Fruit fly (Drosophila melanogaster) whole organism, embryonic: ENCODE results near the gene Lim1.

Experiments
- Antp ChIP-seq: fragments of 200-800 bp; sonication (Bioruptor generic); optimal IDR thresholded peaks from 3 replicates; lab custom pipeline; 2016; ENCODE audit warnings: missing biosample characterization, missing genetic modification characterization
- Asciz ChIP-seq: fragments of 200-800 bp; sonication (Bioruptor generic); optimal IDR thresholded peaks from 2 replicates; lab custom pipeline; 2017; ENCODE audit warnings: missing biosample characterization, mild to moderate bottlenecking, missing genetic modification characterization, missing genetic modification reagents
- Atf3 ChIP-seq: fragments of 200-800 bp; sonication (Bioruptor generic); optimal IDR thresholded peaks from 3 replicates; lab custom pipeline; 2016; ENCODE audit warnings: missing biosample characterization, missing genetic modification characterization
- Awh ChIP-seq: fragments of 200-800 bp; sonication (Bioruptor generic); IDR thresholded peaks from 2 replicates; pipeline ENCODE4, ENCODE4 v1.3.6; 2022; ENCODE audit warnings: missing biosample characterization, missing genetic modification characterization
- CG13775 ChIP-seq: fragments of 200-800 bp; sonication (Bioruptor generic); optimal IDR thresholded peaks from 3 replicates; lab custom pipeline; 2017; ENCODE audit warnings: missing biosample characterization, mild to moderate bottlenecking, missing genetic modification characterization
- CG16863 ChIP-seq: fragments of 200-800 bp; sonication (Bioruptor generic); optimal IDR thresholded peaks from 3 replicates; lab custom pipeline; 2016; ENCODE audit warnings: missing biosample characterization, missing genetic modification characterization
- CG17912 ChIP-seq: fragments of 200-800 bp; sonication (Bioruptor generic); optimal IDR thresholded peaks from 2 replicates; lab custom pipeline; 2018; ENCODE audit warnings: missing biosample characterization, mild to moderate bottlenecking, missing genetic modification characterization
- CG18599 ChIP-seq: fragments of 200-800 bp; sonication (Bioruptor generic); optimal IDR thresholded peaks from 3 replicates; lab custom pipeline; 2017; ENCODE audit warnings: missing biosample characterization, missing genetic modification characterization, mild to moderate bottlenecking, moderate library complexity, missing genetic modification reagents
- CG31224 ChIP-seq: fragments of 200-800 bp; sonication (Bioruptor generic); IDR thresholded peaks from 2 replicates; pipeline ENCODE4 v1.3.6; 2022; ENCODE audit warnings: missing biosample characterization, missing genetic modification characterization
- CG3281 ChIP-seq: fragments of 200-800 bp; sonication (Bioruptor generic); optimal IDR thresholded peaks from 3 replicates; lab custom pipeline; 2017; ENCODE audit warnings: missing biosample characterization, mild to moderate bottlenecking, missing genetic modification characterization
- CG42726 ChIP-seq: fragments of 200-800 bp; sonication (Bioruptor generic); IDR thresholded peaks from 2 replicates; pipeline ENCODE4 v1.3.6; 2022; ENCODE audit warnings: missing biosample characterization, missing genetic modification characterization; ENCODE audit not compliant: partially characterized antibody
- CG4360 ChIP-seq: fragments of 200-800 bp; sonication (Bioruptor generic); IDR thresholded peaks from 2 replicates; pipeline ENCODE4 v1.3.6; 2022; ENCODE audit warnings: missing biosample characterization, missing genetic modification characterization
- CG4854 ChIP-seq: fragments of 200-800 bp; sonication (Bioruptor generic); optimal IDR thresholded peaks from 2 replicates; lab custom pipeline; 2016; ENCODE audit warnings: missing biosample characterization, missing genetic modification characterization, inconsistent platforms
- Deaf1 ChIP-seq: fragments of 200-800 bp; optimal IDR thresholded peaks from 3 replicates; lab custom pipeline; 2019; ENCODE audit warnings: missing biosample characterization, mild to moderate bottlenecking, missing genetic modification characterization, moderate library complexity
- Dll ChIP-seq: fragments of 200-800 bp; sonication (Bioruptor generic); IDR thresholded peaks from 4 replicates; pipeline ENCODE4 v1.3.6; 2022; ENCODE audit warnings: missing biosample characterization, missing genetic modification characterization; ENCODE audit not compliant: partially characterized antibody
- Hey ChIP-seq: fragments of 200-800 bp; sonication (Bioruptor generic); optimal IDR thresholded peaks from 3 replicates; lab custom pipeline; 2018; ENCODE audit warnings: missing biosample characterization, mild to moderate bottlenecking, missing genetic modification characterization
- Med ChIP-seq: fragments of 200-800 bp; sonication (Bioruptor generic); peaks from one replicate; lab custom pipeline; 2016; ENCODE audit warnings: missing biosample characterization, missing genetic modification characterization, mild to moderate bottlenecking, inconsistent platforms, moderate library complexity
- NK7.1 ChIP-seq: fragments of 200-800 bp; sonication (Bioruptor generic); optimal IDR thresholded peaks from 3 replicates; lab custom pipeline; 2016; ENCODE audit warnings: missing biosample characterization, missing genetic modification characterization
- Taf1 ChIP-seq: fragments of 200-800 bp; sonication (Bioruptor generic); IDR thresholded peaks from 2 replicates; pipeline ENCODE4 v1.3.6; 2022; ENCODE audit warnings: missing biosample characterization, missing genetic modification characterization
- abd-A ChIP-seq: fragments of 200-800 bp; sonication (Bioruptor generic); optimal IDR thresholded peaks from 3 replicates; lab custom pipeline; 2019; ENCODE audit warnings: missing biosample characterization, mild to moderate bottlenecking, missing genetic modification characterization, moderate library complexity
- ato ChIP-seq: fragments of 200-800 bp; sonication (Bioruptor generic); IDR thresholded peaks from 2 replicates; pipeline ENCODE4 v1.3.6; 2022; ENCODE audit warnings: missing biosample characterization, missing genetic modification characterization; ENCODE audit not compliant: partially characterized antibody
- disco-r ChIP-seq: fragments of 200-800 bp; sonication (Bioruptor generic); optimal IDR thresholded peaks from 2 replicates; lab custom pipeline; 2016; ENCODE audit warnings: missing biosample characterization, missing genetic modification characterization
- dpn ChIP-seq, 2 experiments: fragments of 200-800 bp; sonication (Bioruptor generic); optimal IDR thresholded peaks; 3 replicates each; lab custom pipeline; 2016; ENCODE audit warnings: missing biosample characterization in 2 of 2, missing genetic modification characterization in 2 of 2
- en ChIP-seq: fragments of 200-800 bp; sonication (Bioruptor generic); optimal IDR thresholded peaks from 2 replicates; lab custom pipeline; 2016; ENCODE audit warnings: missing biosample characterization, missing genetic modification characterization
- gsb-n ChIP-seq: fragments of 200-800 bp; sonication (Bioruptor generic); optimal IDR thresholded peaks from 3 replicates; lab custom pipeline; 2018; ENCODE audit warnings: missing biosample characterization, mild to moderate bottlenecking, missing genetic modification characterization
- insv ChIP-seq, 2 experiments: fragments of 200-800 bp; sonication (Bioruptor generic); optimal IDR thresholded peaks; 3 replicates each; lab custom pipeline; 2016 to 2018; ENCODE audit warnings: missing biosample characterization in 2 of 2, missing genetic modification characterization in 2 of 2
- inv ChIP-seq: fragments of 200-800 bp; sonication (Bioruptor generic); IDR thresholded peaks from 2 replicates; pipeline ENCODE4 v1.3.6; 2022; ENCODE audit warnings: missing biosample characterization, missing genetic modification characterization; ENCODE audit not compliant: partially characterized antibody
- lab ChIP-seq: fragments of 200-800 bp; sonication (Bioruptor generic); optimal IDR thresholded peaks from 3 replicates; lab custom pipeline; 2017; ENCODE audit warnings: missing biosample characterization, missing genetic modification characterization, mild to moderate bottlenecking, moderate library complexity, missing genetic modification reagents
- lmd ChIP-seq: fragments of 200-800 bp; sonication (Bioruptor generic); IDR thresholded peaks from 2 replicates; pipeline ENCODE4 v1.3.6; 2022; ENCODE audit warnings: missing biosample characterization, missing genetic modification characterization
- lov ChIP-seq, 2 experiments: fragments of 200-800 bp in 1 of 2; fragments of >200 bp in 1 of 2; sonication (Bioruptor generic) in 1 of 2; IDR thresholded peaks in 1 of 2; optimal IDR thresholded peaks in 1 of 2; 2 replicates in 1 of 2; 3 replicates in 1 of 2; pipeline versions ENCODE4 v1.3.6 to Lab custom; 2017 to 2022; ENCODE audit warnings: missing biosample characterization in 1 of 2, missing genetic modification characterization in 1 of 2
- oc ChIP-seq: fragments of 200-800 bp; sonication (Bioruptor generic); optimal IDR thresholded peaks from 2 replicates; lab custom pipeline; 2018; ENCODE audit warnings: missing biosample characterization, mild to moderate bottlenecking, missing genetic modification characterization, moderate library complexity
- org-1 ChIP-seq: fragments of 200-800 bp; sonication (Bioruptor generic); optimal IDR thresholded peaks from 2 replicates; lab custom pipeline; 2017; ENCODE audit warnings: missing biosample characterization, missing genetic modification characterization
- pros ChIP-seq: fragments of 200-800 bp; sonication (Bioruptor generic); optimal IDR thresholded peaks from 3 replicates; lab custom pipeline; 2019; ENCODE audit warnings: missing biosample characterization, mild to moderate bottlenecking, missing genetic modification characterization, moderate library complexity
- sqz ChIP-seq: fragments of 200-800 bp; sonication (Bioruptor generic); optimal IDR thresholded peaks from 3 replicates; lab custom pipeline; 2018; ENCODE audit warnings: missing biosample characterization, mild to moderate bottlenecking, missing genetic modification characterization
- sr ChIP-seq: fragments of 200-800 bp; sonication (Bioruptor generic); IDR thresholded peaks from 3 replicates; pipeline ENCODE4 v1.3.6; 2022; ENCODE audit warnings: missing biosample characterization, missing genetic modification characterization
- stc ChIP-seq: fragments of 200-800 bp; sonication (Bioruptor generic); IDR thresholded peaks from 2 replicates; pipeline ENCODE4 v1.3.6; 2022; ENCODE audit warnings: missing biosample characterization, missing genetic modification characterization
- tll ChIP-seq, 2 experiments: fragments of 200-800 bp in 1 of 2; fragments of >200 bp in 1 of 2; sonication (Bioruptor generic) in 1 of 2; optimal IDR thresholded peaks; 2 replicates each; lab custom pipeline; 2017 to 2019; ENCODE audit warnings: missing biosample characterization in 2 of 2, missing genetic modification characterization in 2 of 2, mild to moderate bottlenecking in 1 of 2, moderate library complexity in 1 of 2
- ttk ChIP-seq: fragments of 200-800 bp; sonication (Bioruptor generic); IDR thresholded peaks from 2 replicates; pipeline ENCODE4 v2.1.2; 2022; ENCODE audit warnings: missing biosample characterization, missing genetic modification characterization
- tx ChIP-seq: fragments of 200-800 bp; sonication (Bioruptor generic); optimal IDR thresholded peaks from 2 replicates; lab custom pipeline; 2016; ENCODE audit warnings: missing biosample characterization, missing genetic modification characterization
- vvl ChIP-seq: fragments of 200-800 bp; sonication (Bioruptor generic); IDR thresholded peaks from 2 replicates; pipeline ENCODE4 v1.3.6; 2022; ENCODE audit warnings: missing biosample characterization, missing genetic modification characterization
- wor ChIP-seq: fragments of 200-800 bp; sonication (Bioruptor generic); IDR thresholded peaks from 2 replicates; pipeline ENCODE4 v1.3.6; 2022; ENCODE audit warnings: missing biosample characterization, missing genetic modification characterization

Lim1 gene

dm6 chrX:8774012-8774411 lies 31.6 kb downstream of the Lim1 start (continued):
- peak; percentile 9 for TF ChIP-seq disco-r (GFP tag; lab: Kevin White, UChicago)
- no peak for TF ChIP-seq Dll (GFP tag; lab: Robert Waterston, UW)
- TF ChIP-seq CG42726 (GFP tag; lab: Robert Waterston, UW): no peak
- TF ChIP-seq CG17912 (GFP tag; lab: Kevin White, UChicago): no peak

DNA sequence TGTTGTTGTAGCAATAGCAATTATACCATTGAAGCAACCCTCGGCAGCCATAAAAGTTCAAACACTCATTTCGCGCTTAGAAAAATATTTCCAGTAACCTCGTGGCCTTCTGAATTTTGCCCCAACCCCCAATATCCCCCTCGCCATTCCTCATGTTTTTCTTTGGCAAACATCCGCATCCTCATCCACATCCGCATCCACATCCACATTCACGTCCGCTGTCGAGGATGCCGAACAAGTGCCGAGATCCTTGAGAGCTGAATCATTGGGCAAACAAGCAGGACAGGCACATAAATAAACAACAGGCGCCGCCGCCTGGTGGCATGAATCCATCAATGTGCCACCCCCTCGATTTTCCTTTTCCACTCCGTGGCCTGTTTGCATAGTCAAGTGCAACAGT lies 34.8 kb downstream of the Lim1 start:
- TF ChIP-seq stc (no peak), CG4854 (GFP tag; lab: Kevin White, UChicago) (no peak), insv (GFP tag; optimal IDR thresholded peaks at IDR 0.05; lab: Kevin White, UChicago) (no peak), lab (peak; percentile 0), CG18599 (peak; percentile 30), Asciz (GFP tag; lab: Kevin White, UChicago) (no peak), CG4360 (GFP tag; lab: Robert Waterston, UW) (0 out of 2 replicates have a peak, but pooled peaks have one; percentile 57), Antp (GFP tag; lab: Kevin White, UChicago) (no peak), Med (GFP tag; lab: Kevin White, UChicago) (peak; percentile 59), CG13775 (GFP tag; lab: Kevin White, UChicago) (peak; percentile 70)

DNA sequence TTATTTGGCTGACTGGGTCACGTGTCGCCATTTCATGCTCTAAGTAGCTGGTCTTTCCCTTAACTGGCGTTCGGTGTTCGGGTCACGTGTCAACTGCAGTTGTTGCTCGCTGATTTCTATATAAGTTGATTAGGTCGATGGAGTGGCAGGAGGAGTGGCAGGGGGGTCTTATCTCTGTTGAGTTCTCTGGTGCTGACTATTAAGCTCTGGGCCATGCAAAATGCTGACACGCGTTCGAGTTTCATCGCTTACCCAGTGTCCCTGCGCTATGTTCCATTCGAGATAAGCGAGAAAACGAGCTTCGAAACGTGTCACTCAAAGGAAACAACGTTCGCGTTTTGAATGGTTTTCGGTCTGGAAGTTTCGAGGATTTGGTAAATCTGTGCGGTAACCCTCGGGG lies 36.4 kb downstream of the Lim1 start:
- TF ChIP-seq dpn (GFP tag; optimal IDR thresholded peaks at IDR 0.05; lab: Kevin White, UChicago) (no peak), lov (optimal IDR thresholded peaks at IDR 0.05; lab: Kevin White, UChicago) (no peak), lov (GFP tag; IDR thresholded peaks at IDR 0.05; lab: Robert Waterston, UW) (no peak), tll (GFP tag; optimal IDR thresholded peaks at IDR 0.05; lab: Kevin White, UChicago) (no peak), sr (no peak), en (no peak), Atf3 (no peak), ttk (GFP tag; lab: Robert Waterston, UW) (no peak), ato (no peak), inv (no peak), Deaf1 (tag; lab: Kevin White, UChicago) (no peak), Hey (tag; lab: Kevin White, UChicago) (peak; percentile 96), tx (no peak), Taf1 (no peak), CG16863 (GFP tag; lab: Kevin White, UChicago) (no peak), NK7.1 (no peak), CG31224 (GFP tag; lab: Robert Waterston, UW) (no peak), lmd (GFP tag; lab: Robert Waterston, UW) (no peak), wor (GFP tag; lab: Robert Waterston, UW) (no peak), CG13775 (GFP tag; lab: Kevin White, UChicago) (no peak), gsb-n (peak; percentile 42), CG3281 (GFP tag; lab: Kevin White, UChicago) (no peak), oc (tag; lab: Kevin White, UChicago) (peak; percentile 45)

- TF ChIP-seq pros (GFP tag; lab: Kevin White, UChicago) (peak; percentile 56), Awh (GFP tag; lab: Robert Waterston, UW) (0 out of 2 replicates have a peak, but pooled peaks have one; percentile 34), abd-A (tag; lab: Kevin White, UChicago) (peak; percentile 61), sqz (GFP tag; lab: Kevin White, UChicago) (peak; percentile 57), org-1 (no peak), vvl (peak; percentile 69)
Observed at dm6 chrX:8767304-8767703, 38.3 kb downstream of the Lim1 start.
